Worm (Caenorhabditis elegans) whole organism, L1 larva: ENCODE data around the gene lpr-3.

ENCODE experiments used
- C16A3.4 ChIP-seq: fragments of 150-350 bp; optimal IDR thresholded peaks from 2 replicates; lab custom pipeline; 2014; ENCODE audit warnings: missing biosample characterization, missing genetic modification characterization
- F16B12.6 ChIP-seq: fragments of 150-350 bp; optimal IDR thresholded peaks from 2 replicates; lab custom pipeline; 2014; ENCODE audit warnings: missing biosample characterization, missing genetic modification characterization
- alr-1 ChIP-seq: fragments of 200-800 bp; sonication (Bioruptor generic); optimal IDR thresholded peaks from 2 replicates; lab custom pipeline; 2018; ENCODE audit warnings: borderline replicate concordance, mild to moderate bottlenecking, missing genetic modification characterization, missing compliant biosample characterization
- ama-1 ChIP-seq: fragments of 150-350 bp; optimal IDR thresholded peaks from 2 replicates; lab custom pipeline; 2014
- blmp-1 ChIP-seq: fragments of 150-350 bp; optimal IDR thresholded peaks from 2 replicates; lab custom pipeline; 2014; ENCODE audit warnings: missing biosample characterization, missing genetic modification characterization
- ceh-63 ChIP-seq: fragments of 200-800 bp; sonication (Bioruptor generic); optimal IDR thresholded peaks from 2 replicates; lab custom pipeline; 2018; ENCODE audit warnings: mild to moderate bottlenecking, missing genetic modification characterization, missing compliant biosample characterization
- ceh-8 ChIP-seq: fragments of 200-800 bp; sonication (Bioruptor generic); optimal IDR thresholded peaks from 2 replicates; lab custom pipeline; 2018; ENCODE audit warnings: mild to moderate bottlenecking, missing genetic modification characterization, moderate library complexity, missing compliant biosample characterization
- ceh-82 ChIP-seq, 3 experiments: fragments of 150-350 bp in 1 of 3; sonication (generic microtip) in 2 of 3; optimal IDR thresholded peaks; 2 replicates each; lab custom pipeline; 2014 to 2017; ENCODE audit warnings: missing biosample characterization in 3 of 3, missing genetic modification characterization in 3 of 3
- ceh-90 ChIP-seq: sonication (generic microtip); optimal IDR thresholded peaks from 2 replicates; lab custom pipeline; 2016; ENCODE audit warnings: missing genetic modification characterization, missing compliant biosample characterization
- efl-1 ChIP-seq, 4 experiments: fragments of 150-350 bp; optimal IDR thresholded peaks in 3 of 4; peaks in 1 of 4; 1 replicate in 1 of 4; 2 replicates in 3 of 4; lab custom pipeline; 2014; ENCODE audit warnings: missing biosample characterization in 2 of 4, missing genetic modification characterization in 2 of 4, missing genetic modification reagents in 2 of 4
- egl-13 ChIP-seq: sonication (generic microtip); optimal IDR thresholded peaks from 2 replicates; lab custom pipeline; 2016; ENCODE audit warnings: missing genotype, missing genetic modification reagents, missing genetic modification characterization, missing compliant biosample characterization
- egl-27 ChIP-seq, 2 experiments: fragments of 150-350 bp in 1 of 2; sonication (generic microtip); optimal IDR thresholded peaks; 3 replicates each; lab custom pipeline; 2017 to 2018; ENCODE audit warnings: missing biosample characterization in 2 of 2, missing genetic modification characterization in 2 of 2, missing genetic modification reagents in 2 of 2
- elt-2 ChIP-seq: sonication (generic microtip); optimal IDR thresholded peaks from 2 replicates; lab custom pipeline; 2016; ENCODE audit warnings: missing genetic modification characterization, mild to moderate bottlenecking, inconsistent platforms, missing compliant biosample characterization, missing genetic modification reagents
- elt-3 ChIP-seq, 6 experiments: fragments of 150-350 bp in 1 of 6; sonication (generic microtip); optimal IDR thresholded peaks; 2 replicates each; lab custom pipeline; 2017 to 2018; ENCODE audit warnings: missing biosample characterization in 6 of 6, missing genetic modification characterization in 6 of 6, inconsistent platforms in 1 of 6
- fkh-10 ChIP-seq: sonication (generic microtip); optimal IDR thresholded peaks from 2 replicates; lab custom pipeline; 2017; ENCODE audit warnings: missing biosample characterization, missing genetic modification reagents, missing genetic modification characterization
- fos-1 ChIP-seq: fragments of 150-350 bp; optimal IDR thresholded peaks from 2 replicates; lab custom pipeline; 2014; ENCODE audit warnings: missing biosample characterization, missing genetic modification characterization
- grh-1 ChIP-seq: fragments of 200-800 bp; sonication (Bioruptor generic); IDR thresholded peaks from 2 replicates; pipeline ENCODE4 v1.3.6; 2022; ENCODE audit warnings: missing genetic modification reagents, missing genetic modification characterization, missing compliant biosample characterization
- hpl-2 ChIP-seq: fragments of 150-350 bp; optimal IDR thresholded peaks from 2 replicates; lab custom pipeline; 2014; ENCODE audit warnings: missing biosample characterization, missing genetic modification reagents, missing genetic modification characterization
- isw-1 ChIP-seq: fragments of 200-800 bp; sonication (Bioruptor generic); IDR thresholded peaks from 2 replicates; pipeline ENCODE4 v1.3.6; 2022; ENCODE audit warnings: missing genetic modification characterization, missing compliant biosample characterization
- lin-14 ChIP-seq: fragments of 200-800 bp; sonication (Bioruptor generic); optimal IDR thresholded peaks from 2 replicates; lab custom pipeline; 2018; ENCODE audit warnings: mild to moderate bottlenecking, missing genetic modification characterization, moderate library complexity, missing compliant biosample characterization
- lin-39 ChIP-seq: fragments of 150-350 bp; optimal IDR thresholded peaks from 2 replicates; lab custom pipeline; 2014; ENCODE audit warnings: missing biosample characterization, missing genetic modification reagents, missing genetic modification characterization
- lir-3 ChIP-seq: sonication (generic microtip); optimal IDR thresholded peaks from 2 replicates; lab custom pipeline; 2016; ENCODE audit warnings: mild to moderate bottlenecking, missing genetic modification characterization, moderate library complexity, missing compliant biosample characterization; ENCODE audit not compliant: poor library complexity
- lsy-2 ChIP-seq, 2 experiments: fragments of 150-350 bp; optimal IDR thresholded peaks; 2 replicates each; lab custom pipeline; 2014; ENCODE audit warnings: missing biosample characterization in 2 of 2, missing genetic modification characterization in 2 of 2
- mdl-1 ChIP-seq, 2 experiments: fragments of 150-350 bp; optimal IDR thresholded peaks; 2 replicates each; lab custom pipeline; 2014 to 2017; ENCODE audit warnings: missing biosample characterization in 2 of 2, missing genetic modification characterization in 2 of 2, inconsistent platforms in 1 of 2
- mep-1 ChIP-seq: fragments of 150-350 bp; optimal IDR thresholded peaks from 2 replicates; lab custom pipeline; 2014; ENCODE audit warnings: missing biosample characterization, missing genetic modification characterization
- nhr-12 ChIP-seq: sonication (generic microtip); optimal IDR thresholded peaks from 2 replicates; lab custom pipeline; 2017; ENCODE audit warnings: missing biosample characterization, missing genetic modification characterization
- nhr-19 ChIP-seq: fragments of 200-800 bp; sonication (Bioruptor generic); conservative IDR thresholded peaks from 2 replicates; pipeline ENCODE4 v1.3.6; 2022; ENCODE audit warnings: missing genetic modification characterization, missing compliant biosample characterization
- nhr-20 ChIP-seq: sonication (generic microtip); optimal IDR thresholded peaks from 2 replicates; lab custom pipeline; 2016; ENCODE audit warnings: mild to moderate bottlenecking, missing genetic modification characterization, missing compliant biosample characterization
- nhr-237 ChIP-seq: fragments of 150-350 bp; optimal IDR thresholded peaks from 2 replicates; lab custom pipeline; 2014; ENCODE audit warnings: missing biosample characterization, missing genetic modification characterization
- nhr-71 ChIP-seq: sonication (generic microtip); optimal IDR thresholded peaks from 2 replicates; lab custom pipeline; 2016; ENCODE audit warnings: mild to moderate bottlenecking, missing genetic modification characterization, moderate library complexity, missing compliant biosample characterization
- nhr-76 ChIP-seq: sonication (generic microtip); optimal IDR thresholded peaks from 2 replicates; lab custom pipeline; 2017; ENCODE audit warnings: missing biosample characterization, missing genetic modification characterization
- nhr-84 ChIP-seq: sonication (generic microtip); optimal IDR thresholded peaks from 2 replicates; lab custom pipeline; 2017; ENCODE audit warnings: missing biosample characterization, missing genetic modification characterization
- nhr-85 ChIP-seq: sonication (generic microtip); peaks from one replicate; lab custom pipeline; 2016; ENCODE audit warnings: missing genetic modification characterization, inconsistent platforms, missing compliant biosample characterization
- nhr-90 ChIP-seq: sonication (generic microtip); optimal IDR thresholded peaks from 2 replicates; lab custom pipeline; 2016; ENCODE audit warnings: mild to moderate bottlenecking, missing genetic modification characterization, missing compliant biosample characterization; ENCODE audit not compliant: poor library complexity
- pax-3 ChIP-seq: fragments of 200-800 bp; sonication (Bioruptor generic); optimal IDR thresholded peaks from 2 replicates; lab custom pipeline; 2018; ENCODE audit warnings: mild to moderate bottlenecking, missing genetic modification characterization, moderate library complexity, missing compliant biosample characterization
- pqm-1 ChIP-seq: sonication (generic microtip); optimal IDR thresholded peaks from 3 replicates; lab custom pipeline; 2017; ENCODE audit warnings: missing biosample characterization, missing genetic modification characterization
- snu-23 ChIP-seq: sonication (generic microtip); optimal IDR thresholded peaks from 2 replicates; lab custom pipeline; 2016; ENCODE audit warnings: missing genetic modification characterization, missing compliant biosample characterization
- sox-4 ChIP-seq: sonication (generic microtip); optimal IDR thresholded peaks from 2 replicates; lab custom pipeline; 2016; ENCODE audit warnings: missing genetic modification characterization, missing compliant biosample characterization
- sup-37 ChIP-seq: fragments of 200-800 bp; sonication (Bioruptor generic); optimal IDR thresholded peaks from 2 replicates; lab custom pipeline; 2018; ENCODE audit warnings: mild to moderate bottlenecking, missing genetic modification characterization, missing compliant biosample characterization
- swsn-7 ChIP-seq: sonication (generic microtip); optimal IDR thresholded peaks from 2 replicates; lab custom pipeline; 2016; ENCODE audit warnings: missing genetic modification characterization, missing compliant biosample characterization
- tbx-2 ChIP-seq: sonication (generic microtip); optimal IDR thresholded peaks from 2 replicates; lab custom pipeline; 2016; ENCODE audit warnings: missing genetic modification characterization, missing compliant biosample characterization
- tlp-1 ChIP-seq: fragments of 150-350 bp; optimal IDR thresholded peaks from 2 replicates; lab custom pipeline; 2014; ENCODE audit warnings: missing biosample characterization, missing genetic modification characterization
- unc-62 ChIP-seq: fragments of 150-350 bp; optimal IDR thresholded peaks from 2 replicates; lab custom pipeline; 2014; ENCODE audit warnings: missing biosample characterization, missing genetic modification reagents, missing genetic modification characterization
- unc-86 ChIP-seq: sonication (generic microtip); optimal IDR thresholded peaks from 2 replicates; lab custom pipeline; 2016; ENCODE audit warnings: missing genetic modification characterization, missing compliant biosample characterization
- unc-98 ChIP-seq: fragments of 200-800 bp; sonication (Bioruptor generic); IDR thresholded peaks from 2 replicates; pipeline ENCODE4 v1.3.6; 2022; ENCODE audit warnings: missing genetic modification characterization, missing compliant biosample characterization
- vab-15 ChIP-seq: sonication (generic microtip); optimal IDR thresholded peaks from 2 replicates; lab custom pipeline; 2017; ENCODE audit warnings: missing genotype, mild to moderate bottlenecking, missing genetic modification characterization, missing compliant biosample characterization
- xbp-1 ChIP-seq: sonication (generic microtip); optimal IDR thresholded peaks from 2 replicates; lab custom pipeline; 2016; ENCODE audit warnings: missing genetic modification characterization, missing compliant biosample characterization

lpr-3 gene

DNA sequence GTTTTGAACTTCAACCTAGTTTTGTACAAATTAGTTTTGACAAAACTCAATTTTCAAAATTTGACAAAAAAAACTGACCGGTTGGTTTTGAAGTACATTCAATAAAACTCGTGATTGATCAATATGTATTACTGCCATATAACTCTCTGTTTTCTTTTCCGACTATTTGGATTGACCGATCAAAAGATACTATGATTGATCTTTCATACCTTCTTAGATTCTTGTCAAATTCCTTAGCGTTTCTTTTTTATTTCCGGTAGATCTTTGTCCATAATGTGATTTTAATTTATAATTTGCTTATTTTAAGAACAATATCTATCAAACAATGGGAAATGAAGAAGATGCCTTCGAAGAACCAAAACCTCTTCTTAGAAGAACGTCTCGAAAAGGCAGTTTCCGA lies 44.9 kb upstream of the lpr-3 start, which contains the start of gene F58A3.3:
TSS of gene F58A3.3 (plus strand) at position 301 of the 400 bp plus-strand sequence.
- TF ChIP-seq blmp-1 (tag; lab: Kevin White, UChicago), result peak; percentile 2
- TF ChIP-seq ceh-90 (tag; lab: Kevin White, UChicago), result no peak
- no peak for TF ChIP-seq pax-3 (tag; lab: Kevin White, UChicago)
- no peak for TF ChIP-seq ceh-8 (GFP tag; lab: Kevin White, UChicago)
- no peak for TF ChIP-seq isw-1 (GFP tag; lab: Robert Waterston, UW)
- TF ChIP-seq nhr-20 (tag; lab: Kevin White, UChicago), result no peak
- TF ChIP-seq lin-14, result peak; percentile 19
- no peak for TF ChIP-seq nhr-12 (tag; lab: Kevin White, UChicago)
- no peak for TF ChIP-seq mep-1 (tag; lab: Kevin White, UChicago)
- TF ChIP-seq ceh-82 (tag; optimal IDR thresholded peaks at IDR 0.05; lab: Kevin White, UChicago), result no peak

DNA sequence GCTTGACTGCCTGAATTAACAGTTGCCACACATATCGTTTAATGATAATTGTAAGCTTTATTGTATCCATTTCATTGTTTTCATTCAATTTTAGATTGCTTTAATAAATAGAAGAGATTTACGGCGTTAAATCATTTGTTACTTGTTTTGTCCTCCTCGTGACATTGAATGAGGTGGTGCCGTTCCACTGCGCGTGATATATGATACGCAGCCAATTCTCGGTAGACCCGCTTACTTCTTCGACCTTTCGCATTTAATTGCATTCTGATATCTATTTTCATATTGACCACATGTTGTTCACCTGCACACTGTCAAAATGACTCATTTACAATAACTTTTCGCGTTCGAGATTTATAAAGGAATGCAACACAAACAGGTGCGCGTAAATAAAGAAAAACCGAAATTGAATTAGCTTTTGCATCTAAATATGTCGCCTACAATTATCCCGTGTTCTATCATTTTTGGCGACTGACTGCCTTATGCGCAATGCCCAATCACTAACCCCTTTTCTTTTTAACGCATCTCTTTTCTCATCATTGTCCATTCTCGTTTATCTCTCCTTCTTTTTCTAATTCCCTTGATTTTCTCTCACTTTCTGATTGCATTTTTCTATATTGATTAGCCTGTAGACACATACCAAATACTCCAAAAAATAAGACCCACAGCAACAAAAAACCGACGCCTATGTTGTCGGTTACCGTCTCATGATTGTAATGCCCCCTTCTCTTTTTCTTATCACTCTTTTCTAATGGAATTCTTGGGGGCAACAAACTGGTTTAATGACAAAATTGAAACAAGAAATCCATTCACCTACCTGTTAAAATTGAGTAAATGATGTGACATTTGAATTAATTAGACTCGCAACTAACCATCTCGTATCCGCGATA lies 42.6 kb upstream of the lpr-3 start:
- TF ChIP-seq mep-1 (tag; lab: Kevin White, UChicago) (peak; percentile 31), pax-3 (tag; lab: Kevin White, UChicago) (no peak), hpl-2 (GFP tag; lab: Kevin White, UChicago) (no peak), lsy-2 (tag; optimal IDR thresholded peaks at IDR 0.05; lab: Kevin White, UChicago) (peak in 1 of 2 experiments; percentile 51), nhr-76 (no peak), nhr-19 (GFP tag; lab: Robert Waterston, UW) (0 out of 2 replicates have a peak, but pooled peaks have one; percentile 13), F16B12.6 (no peak), egl-27 (tag; optimal IDR thresholded peaks at IDR 0.05; lab: Kevin White, UChicago) (no peak), xbp-1 (tag; lab: Kevin White, UChicago) (no peak), unc-98 (GFP tag; lab: Robert Waterston, UW) (no peak), efl-1 (optimal IDR thresholded peaks at IDR 0.05; lab: Kevin White, UChicago) (no peak), efl-1 (GFP tag; optimal IDR thresholded peaks at IDR 0.05 in 1 of 2; lab: Kevin White, UChicago) (no peak), fos-1 (no peak), ceh-90 (tag; lab: Kevin White, UChicago) (no peak), pqm-1 (no peak), mdl-1 (tag; optimal IDR thresholded peaks at IDR 0.05; lab: Kevin White, UChicago) (peak in 1 of 2 experiments; percentile 40), ceh-63 (no peak), vab-15 (tag; lab: Kevin White, UChicago) (peak; percentile 71), nhr-90 (tag; lab: Kevin White, UChicago) (peak; percentile 27), C16A3.4 (tag; lab: Kevin White, UChicago) (no peak), blmp-1 (tag; lab: Kevin White, UChicago) (peak; percentile 80), nhr-85 (tag; lab: Kevin White, UChicago) (peak; percentile 91), nhr-20 (tag; lab: Kevin White, UChicago) (peak; percentile 48), lin-14 (peak; percentile 59), ceh-82 (tag; optimal IDR thresholded peaks at IDR 0.05; lab: Kevin White, UChicago) (peak in 1 of 3 experiments; percentile 4), alr-1 (tag; lab: Kevin White, UChicago) (no peak), snu-23 (GFP tag; lab: Kevin White, UChicago) (peak; percentile 55), fkh-10 (GFP tag; lab: Kevin White, UChicago) (no peak), lir-3 (no peak), sox-4 (tag; lab: Kevin White, UChicago) (no peak), elt-2 (tag; lab: Kevin White, UChicago) (no peak), nhr-71 (tag; lab: Kevin White, UChicago) (peak; percentile 47), tbx-2 (tag; lab: Kevin White, UChicago) (peak; percentile 39), unc-62 (GFP tag; lab: Kevin White, UChicago) (no peak), swsn-7 (tag; lab: Kevin White, UChicago) (no peak), egl-13 (no peak), nhr-237 (tag; lab: Kevin White, UChicago) (no peak), sup-37 (GFP tag; lab: Kevin White, UChicago) (no peak), elt-3 (tag; optimal IDR thresholded peaks at IDR 0.05; lab: Kevin White, UChicago) (peak in 4 of 6 experiments; percentile 45 to 84 (median 74)), ama-1 (lab: Kevin White, UChicago) (no peak), grh-1 (GFP tag; lab: Robert Waterston, UW) (peak; percentile 86), tlp-1 (tag; lab: Kevin White, UChicago) (no peak), unc-86 (tag; lab: Kevin White, UChicago) (no peak), lin-39 (tag; lab: Kevin White, UChicago) (no peak), nhr-84 (tag; lab: Kevin White, UChicago) (no peak)
